Fruit fly (Drosophila melanogaster) whole organism, wandering third instar larva: ENCODE data around the gene CG4098.

ENCODE experiments used
- Abd-B ChIP-seq: fragments of >200 bp; optimal IDR thresholded peaks from 2 replicates; lab custom pipeline; 2017; ENCODE audit warnings: missing biosample characterization, missing genetic modification characterization
- CG32264 ChIP-seq: fragments of 200-800 bp; sonication (Bioruptor generic); optimal IDR thresholded peaks from 2 replicates; lab custom pipeline; 2016; ENCODE audit warnings: missing biosample characterization, missing genetic modification characterization
- CG9705 ChIP-seq: fragments of 200-800 bp; sonication (Bioruptor generic); optimal IDR thresholded peaks from 2 replicates; lab custom pipeline; 2018; ENCODE audit warnings: missing biosample characterization, mild to moderate bottlenecking, missing genetic modification characterization
- Dfd ChIP-seq: fragments of >200 bp; optimal IDR thresholded peaks from 2 replicates; lab custom pipeline; 2017; ENCODE audit warnings: missing biosample characterization, missing genetic modification characterization
- Dif ChIP-seq: fragments of 200-275, 200-300 bp; sonication (Bioruptor generic); optimal IDR thresholded peaks from 2 replicates; lab custom pipeline; 2018; ENCODE audit warnings: missing biosample characterization, missing genetic modification characterization; ENCODE audit not compliant: partially characterized antibody
- GATAd ChIP-seq: sonication (Bioruptor generic); optimal IDR thresholded peaks from 2 replicates; lab custom pipeline; 2016; ENCODE audit warnings: missing biosample characterization, missing genetic modification characterization
- HLH106 ChIP-seq: fragments of 200-800 bp; optimal IDR thresholded peaks from 3 replicates; lab custom pipeline; 2019; ENCODE audit warnings: missing biosample characterization, mild to moderate bottlenecking, missing genetic modification characterization, moderate library complexity
- Hnf4 ChIP-seq: fragments of 200-800 bp; sonication (Bioruptor generic); optimal IDR thresholded peaks from 2 replicates; lab custom pipeline; 2016; ENCODE audit warnings: missing biosample characterization, mild to moderate bottlenecking, missing genetic modification characterization
- Hr78 ChIP-seq: fragments of >200 bp; optimal IDR thresholded peaks from 2 replicates; lab custom pipeline; 2017; ENCODE audit warnings: missing biosample characterization, missing genetic modification characterization
- Hr83 ChIP-seq: fragments of 200-300 bp; sonication (Bioruptor generic); optimal IDR thresholded peaks from 2 replicates; lab custom pipeline; 2016; ENCODE audit warnings: missing biosample characterization, mild to moderate bottlenecking, missing genetic modification characterization, moderate library complexity; ENCODE audit not compliant: poor library complexity, severe bottlenecking
- Jra ChIP-seq: sonication (Bioruptor generic); optimal IDR thresholded peaks from 2 replicates; lab custom pipeline; 2016; ENCODE audit warnings: missing biosample characterization, missing genetic modification characterization
- Mio ChIP-seq: sonication (Bioruptor generic); optimal IDR thresholded peaks from 2 replicates; lab custom pipeline; 2016; ENCODE audit warnings: missing biosample characterization, missing genetic modification characterization
- Myc ChIP-seq: fragments of >200 bp; optimal IDR thresholded peaks from 2 replicates; lab custom pipeline; 2017
- N ChIP-seq: fragments of >200 bp; optimal IDR thresholded peaks from 2 replicates; lab custom pipeline; 2018; ENCODE audit warnings: missing biosample characterization, missing external identifiers, missing genetic modification characterization
- OdsH ChIP-seq: fragments of 200-800 bp; sonication (Bioruptor generic); optimal IDR thresholded peaks from 2 replicates; lab custom pipeline; 2016; ENCODE audit warnings: missing biosample characterization, mild to moderate bottlenecking, missing genetic modification characterization
- Rel ChIP-seq, 2 experiments: fragments of 200-800 bp; sonication (Bioruptor generic) in 1 of 2; optimal IDR thresholded peaks; 2 replicates in 1 of 2; 3 replicates in 1 of 2; lab custom pipeline; 2016 to 2019; ENCODE audit warnings: mild to moderate bottlenecking in 2 of 2, missing biosample characterization in 2 of 2, missing genetic modification characterization in 2 of 2, moderate library complexity in 1 of 2
- Sp1 ChIP-seq: fragments of 200-800 bp; sonication (Bioruptor generic); optimal IDR thresholded peaks from 3 replicates; lab custom pipeline; 2019; ENCODE audit warnings: missing biosample characterization, mild to moderate bottlenecking, missing genetic modification characterization, moderate library complexity
- Vsx2 ChIP-seq: fragments of 200-300, 225-300 bp; sonication (Bioruptor generic); optimal IDR thresholded peaks from 2 replicates; lab custom pipeline; 2018; ENCODE audit warnings: missing biosample characterization, missing genetic modification characterization; ENCODE audit not compliant: partially characterized antibody
- br ChIP-seq: fragments of 200-800 bp; sonication (Bioruptor generic); optimal IDR thresholded peaks from 2 replicates; lab custom pipeline; 2016; ENCODE audit warnings: missing biosample characterization, missing genetic modification characterization
- brk ChIP-seq: fragments of 200-800 bp; sonication (Bioruptor generic); optimal IDR thresholded peaks from 2 replicates; lab custom pipeline; 2016; ENCODE audit warnings: missing biosample characterization, mild to moderate bottlenecking, missing genetic modification characterization
- dl ChIP-seq, 2 experiments: fragments of 175-275, 200-275 bp in 1 of 2; fragments of 200-275 bp in 1 of 2; sonication (Bioruptor generic); optimal IDR thresholded peaks; lab custom pipeline; 2018; ENCODE audit warnings: mild to moderate bottlenecking in 2 of 2, missing biosample characterization in 2 of 2, missing genetic modification characterization in 2 of 2, moderate library complexity in 2 of 2; ENCODE audit not compliant: partially characterized antibody in 2 of 2, insufficient read depth in 1 of 2
- dmrt93B ChIP-seq: fragments of 200-800 bp; sonication (Bioruptor generic); optimal IDR thresholded peaks from 2 replicates; lab custom pipeline; 2018; ENCODE audit warnings: missing biosample characterization, mild to moderate bottlenecking, missing genetic modification characterization
- dsf ChIP-seq: sonication (Bioruptor generic); optimal IDR thresholded peaks from 2 replicates; lab custom pipeline; 2016; ENCODE audit warnings: missing biosample characterization, missing genetic modification characterization, borderline replicate concordance
- foxo ChIP-seq, 2 experiments: fragments of 200-800 bp; sonication (Bioruptor generic); optimal IDR thresholded peaks; 2 replicates in 1 of 2; 3 replicates in 1 of 2; lab custom pipeline; 2016 to 2017; ENCODE audit warnings: missing biosample characterization in 2 of 2, missing genetic modification characterization in 2 of 2
- fru ChIP-seq: fragments of 200-800 bp; sonication (Bioruptor generic); optimal IDR thresholded peaks from 3 replicates; lab custom pipeline; 2016; ENCODE audit warnings: missing biosample characterization, mild to moderate bottlenecking, missing genetic modification characterization
- h ChIP-seq: fragments of 200-800 bp; sonication (Bioruptor generic); optimal IDR thresholded peaks from 3 replicates; lab custom pipeline; 2016; ENCODE audit warnings: missing biosample characterization, mild to moderate bottlenecking, missing genetic modification characterization
- jim ChIP-seq: fragments of 175-275, 200-325 bp; sonication (Bioruptor generic); optimal IDR thresholded peaks from 2 replicates; lab custom pipeline; 2016; ENCODE audit warnings: missing biosample characterization, mild to moderate bottlenecking, missing genetic modification characterization
- lola ChIP-seq: fragments of >200 bp; optimal IDR thresholded peaks from 2 replicates; lab custom pipeline; 2017; ENCODE audit warnings: missing biosample characterization, missing genetic modification characterization
- psq ChIP-seq: fragments of 200-800 bp; sonication (Bioruptor generic); optimal IDR thresholded peaks from 3 replicates; lab custom pipeline; 2017; ENCODE audit warnings: missing biosample characterization, mild to moderate bottlenecking, missing genetic modification characterization, moderate library complexity
- rgr ChIP-seq: fragments of 200-800 bp; sonication (Bioruptor generic); optimal IDR thresholded peaks from 3 replicates; lab custom pipeline; 2016; ENCODE audit warnings: missing biosample characterization, mild to moderate bottlenecking, missing genetic modification characterization
- sage ChIP-seq: fragments of 200-800 bp; sonication (Bioruptor generic); optimal IDR thresholded peaks from 2 replicates; lab custom pipeline; 2016; ENCODE audit warnings: missing biosample characterization, mild to moderate bottlenecking, missing genetic modification characterization
- sv ChIP-seq: fragments of 200-800 bp; sonication (Bioruptor generic); optimal IDR thresholded peaks from 3 replicates; lab custom pipeline; 2016; ENCODE audit warnings: missing biosample characterization, missing genetic modification characterization
- tai ChIP-seq: sonication (Bioruptor generic); optimal IDR thresholded peaks from 2 replicates; lab custom pipeline; 2016; ENCODE audit warnings: missing biosample characterization, missing genetic modification characterization
- usp ChIP-seq: fragments of >200 bp; optimal IDR thresholded peaks from 2 replicates; lab custom pipeline; 2017; ENCODE audit warnings: missing biosample characterization, missing genetic modification characterization
- woc ChIP-seq: sonication (Bioruptor generic); optimal IDR thresholded peaks from 2 replicates; lab custom pipeline; 2016; ENCODE audit warnings: missing biosample characterization, mild to moderate bottlenecking, missing genetic modification characterization

Gene CG4098

DNA sequence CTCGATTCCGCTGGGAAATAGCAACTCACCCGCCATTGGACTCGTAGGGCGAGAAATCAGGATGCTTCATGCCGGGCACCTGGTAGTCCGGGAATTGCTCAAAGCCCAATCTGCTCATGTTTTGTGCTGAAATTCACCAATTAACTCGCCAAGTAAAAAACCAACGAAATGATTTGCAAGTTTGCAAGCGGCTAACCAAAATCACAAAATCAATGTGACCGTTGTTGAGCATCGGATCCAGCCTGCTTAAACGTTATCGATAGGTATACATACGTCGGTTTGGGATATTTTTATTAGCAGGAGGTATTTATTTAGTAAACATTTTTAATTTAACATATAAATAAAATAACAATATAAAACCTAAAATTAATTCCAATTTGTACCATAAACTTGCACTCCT is 1.1 kb upstream of the CG4098 start, which contains the start of gene Prosbeta6:
Gene Prosbeta6, minus strand, starts transcription at position 218 of the 400 bp plus-strand sequence.
- TF ChIP-seq Dfd (GFP tag; lab: Kevin White, UChicago): no peak
- peak; percentile 25 for TF ChIP-seq brk (GFP tag; lab: Kevin White, UChicago)

DNA sequence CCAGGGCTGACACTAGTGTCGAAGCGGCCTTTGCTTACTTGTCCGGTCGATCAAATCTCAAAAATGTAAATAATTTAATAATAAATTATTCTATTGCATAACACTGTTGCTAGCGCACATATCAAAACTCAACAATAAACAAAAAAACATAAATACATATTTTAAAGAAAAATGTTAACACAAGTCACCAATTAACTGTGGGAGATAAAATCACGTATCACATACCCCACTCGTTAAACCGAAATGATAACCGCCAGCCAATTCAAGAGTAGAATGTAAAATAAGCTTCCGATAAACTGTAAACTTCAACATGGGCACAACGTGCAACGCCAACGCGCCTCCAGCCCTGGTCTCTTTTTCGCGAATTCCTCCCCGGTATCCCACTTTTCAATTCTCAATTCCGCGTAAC is 6.4 kb downstream of the CG4098 start, which contains the start of gene Arts:
Gene Arts, plus strand, starts transcription at position 116 of the 409 bp plus-strand sequence.
- TF ChIP-seq psq (GFP tag; lab: Kevin White, UChicago) (peak; percentile 14), lola (GFP tag; lab: Kevin White, UChicago) (no peak), Jra (GFP tag; lab: Kevin White, UChicago) (peak; percentile 10), woc (GFP tag; lab: Kevin White, UChicago) (no peak), Mio (GFP tag; lab: Kevin White, UChicago) (no peak), fru (GFP tag; lab: Kevin White, UChicago) (peak; percentile 1), usp (GFP tag; lab: Kevin White, UChicago) (no peak), Hr78 (no peak), Dfd (GFP tag; lab: Kevin White, UChicago) (no peak), Hnf4 (peak; percentile 1), Abd-B (GFP tag; lab: Kevin White, UChicago) (no peak), Hr83 (GFP tag; lab: Kevin White, UChicago) (no peak), tai (GFP tag; lab: Kevin White, UChicago) (no peak), dsf (no peak), HLH106 (peak; percentile 53), dmrt93B (GFP tag; lab: Kevin White, UChicago) (no peak), jim (GFP tag; lab: Kevin White, UChicago) (no peak), Vsx2 (GFP tag; lab: Kevin White, UChicago) (no peak), dl (GFP tag; optimal IDR thresholded peaks at IDR 0.05; lab: Kevin White, UChicago; ENCODE audit: insufficient read depth in 1 of 2, partially characterized antibody in 2 of 2) (no peak), Rel (GFP tag; optimal IDR thresholded peaks at IDR 0.05; lab: Kevin White, UChicago) (no peak), Rel (tag; optimal IDR thresholded peaks at IDR 0.05; lab: Kevin White, UChicago) (peak; percentile 32), GATAd (no peak), br (GFP tag; lab: Kevin White, UChicago) (peak; percentile 27), sage (GFP tag; lab: Kevin White, UChicago) (no peak), CG9705 (peak; percentile 23), brk (GFP tag; lab: Kevin White, UChicago) (peak; percentile 10), Sp1 (GFP tag; lab: Kevin White, UChicago) (peak; percentile 40), rgr (GFP tag; lab: Kevin White, UChicago) (peak; percentile 31), sv (GFP tag; lab: Kevin White, UChicago) (no peak), OdsH (GFP tag; lab: Kevin White, UChicago) (no peak), N (GFP tag; lab: Kevin White, UChicago) (no peak), h (GFP tag; lab: Kevin White, UChicago) (peak; percentile 46), Dif (GFP tag; lab: Kevin White, UChicago) (no peak), CG32264 (GFP tag; lab: Kevin White, UChicago) (no peak), Myc (lab: Kevin White, UChicago) (peak; percentile 43), foxo (GFP tag; optimal IDR thresholded peaks at IDR 0.05; lab: Kevin White, UChicago) (peak in 1 of 2 experiments; percentile 52)

DNA sequence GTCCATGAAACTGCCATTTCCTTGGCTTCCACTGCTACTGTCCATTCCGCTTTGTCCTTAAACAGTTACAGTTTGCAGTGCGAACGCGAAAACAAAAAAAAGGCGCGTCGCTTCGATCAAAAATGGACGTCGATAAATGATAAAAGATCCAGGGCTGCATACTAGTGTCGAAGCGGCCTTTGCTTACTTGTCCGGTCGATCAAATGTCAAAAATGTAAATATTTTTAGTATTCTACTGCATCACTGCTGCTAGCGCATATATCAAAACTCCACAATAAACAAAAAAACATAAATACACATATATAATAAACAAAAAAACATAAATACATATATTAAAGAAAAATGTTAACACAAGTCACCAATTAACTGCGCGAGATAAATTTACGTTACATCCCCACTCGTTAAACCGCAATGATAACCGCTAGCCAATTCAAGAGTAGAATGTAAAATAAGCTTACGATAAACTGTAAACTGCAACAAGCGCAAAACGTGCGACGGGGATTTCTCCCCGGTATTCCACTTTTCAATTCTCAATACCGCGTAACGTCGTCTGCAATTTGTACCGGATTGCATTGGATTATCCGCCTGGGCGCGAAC is 14.1 kb downstream of the CG4098 start, which contains the start of the genes spd-2 and Apl:
Gene spd-2, minus strand, starts transcription at position 93 of the 597 bp plus-strand sequence.
Gene Apl, plus strand, starts transcription at position 260 of the 597 bp plus-strand sequence.
- no peak for TF ChIP-seq dsf
- TF ChIP-seq tai (GFP tag; lab: Kevin White, UChicago): no peak
- peak; percentile 0 for TF ChIP-seq Myc (lab: Kevin White, UChicago)
- TF ChIP-seq Rel (GFP tag; optimal IDR thresholded peaks at IDR 0.05; lab: Kevin White, UChicago): no peak
- peak; percentile 65 for TF ChIP-seq Rel (tag; optimal IDR thresholded peaks at IDR 0.05; lab: Kevin White, UChicago)
- TF ChIP-seq br (GFP tag; lab: Kevin White, UChicago): no peak
